Fruit fly (Drosophila melanogaster) Kc167 (cell line): ENCODE data around the gene Fbxl7.

ENCODE experiments used
- Sin3A ChIP-seq: fragments of >200 bp; optimal IDR thresholded peaks from 2 replicates; lab custom pipeline; 2018; ENCODE audit warnings: missing external identifiers
- psq ChIP-seq: fragments of >200 bp; optimal IDR thresholded peaks from 2 replicates; lab custom pipeline; 2017; ENCODE audit warnings: missing external identifiers

DNA sequence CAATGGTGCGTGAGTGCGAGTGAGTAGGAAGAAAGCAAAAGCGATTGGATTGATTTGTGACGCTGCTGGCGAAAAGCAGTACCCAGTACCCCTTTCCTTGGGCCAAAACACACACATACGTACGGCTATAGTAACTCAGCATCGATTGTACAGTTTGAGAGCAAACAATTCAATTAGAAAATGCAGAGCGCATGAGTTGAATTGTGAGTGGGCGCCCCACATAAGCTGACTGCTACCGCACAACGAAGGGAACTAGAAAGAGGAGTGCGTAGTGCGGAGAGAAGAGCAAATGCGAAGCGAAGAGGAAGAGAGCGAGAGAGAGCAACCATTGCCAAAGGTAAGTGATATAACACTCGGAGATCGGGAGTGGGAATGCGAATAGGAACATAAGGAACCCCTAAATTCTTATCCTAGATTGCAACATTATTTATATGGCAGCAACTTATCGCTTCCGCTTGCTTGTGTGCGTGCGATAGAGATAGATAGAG is 52.8 kb downstream of the Fbxl7 start:
- TF ChIP-seq Sin3A (lab: Kevin White, UChicago): no peak
- TF ChIP-seq psq: no peak
